2 fruit fly cellular contexts compared by ENCODE assay signal in the genomic region with DNA sequence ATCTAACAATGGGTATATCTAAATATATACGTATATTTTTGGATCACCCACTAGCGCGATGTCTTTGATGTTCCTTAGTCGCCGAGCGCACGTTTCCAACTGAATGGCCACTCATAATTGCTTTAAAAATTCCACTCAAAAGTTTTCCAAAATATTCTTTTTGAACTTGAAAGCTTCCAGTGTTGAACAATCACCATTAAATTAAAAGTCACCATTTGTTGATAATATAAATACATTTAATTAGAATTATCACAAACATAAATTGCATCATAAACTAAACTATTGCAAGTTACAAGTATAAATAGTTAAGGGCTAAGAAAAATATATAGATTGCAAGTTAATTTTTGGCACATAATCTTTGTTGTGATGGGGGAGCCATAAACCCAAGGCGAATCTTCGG.
A peak's percentile ranks its signal among the peaks of the same experiment; 100 is the strongest.
TF ChIP-seq lines count a peak whose summit lies in the region.

A gene (minus strand): TSS at position 101 of the 400 bp plus-strand sequence.

- no peak for TF ChIP-seq CTCF in whole organism, embryonic (GFP tag; optimal IDR thresholded peaks at IDR 0.05; lab: Kevin White, UChicago)

TF ChIP-seq in whole organism, embryonic, 481 proteins besides CTCF, POLR2A, EP300 and RAD21:
- no peak for TF ChIP-seq ssp (GFP tag; IDR thresholded peaks at IDR 0.05; lab: Robert Waterston, UW)
- TF ChIP-seq Bteb2 (GFP tag; optimal IDR thresholded peaks at IDR 0.05; lab: Kevin White, UChicago) = no peak
- TF ChIP-seq z (GFP tag; IDR thresholded peaks at IDR 0.05; lab: Robert Waterston, UW) = peak; percentile 87
- no peak for TF ChIP-seq toy (GFP tag; IDR thresholded peaks at IDR 0.05; lab: Robert Waterston, UW)

TF ChIP-seq in whole organism, wandering third instar larva, 38 proteins besides CTCF, POLR2A, EP300 and RAD21:
- TF ChIP-seq rgr (GFP tag; optimal IDR thresholded peaks at IDR 0.05; lab: Kevin White, UChicago) (peak; percentile 4), fru (GFP tag; optimal IDR thresholded peaks at IDR 0.05; lab: Kevin White, UChicago) (no peak)
